Fruit fly (Drosophila melanogaster) whole organism, embryonic: ENCODE measurements around the gene Nepl18.

ENCODE experiments used
- Aef1 ChIP-seq: fragments of 200-800 bp; sonication (Bioruptor generic); IDR thresholded peaks from 3 replicates; pipeline ENCODE4 v1.3.6; 2022; ENCODE audit warnings: missing biosample characterization, missing genetic modification characterization
- CG10959 ChIP-seq: fragments of 200-800 bp; sonication (Bioruptor generic); IDR thresholded peaks from 2 replicates; pipeline ENCODE4 v1.3.6; 2022; ENCODE audit warnings: missing biosample characterization, missing genetic modification characterization
- CG6765 ChIP-seq: fragments of 200-800 bp; sonication (Bioruptor generic); optimal IDR thresholded peaks from 3 replicates; lab custom pipeline; 2017; ENCODE audit warnings: missing biosample characterization, mild to moderate bottlenecking, missing genetic modification characterization
- Dbx ChIP-seq: fragments of 200-800 bp; sonication (Bioruptor generic); IDR thresholded peaks from 3 replicates; pipeline ENCODE4 v1.3.6; 2022; ENCODE audit warnings: missing biosample characterization, missing genetic modification characterization
- nau ChIP-seq: fragments of 200-800 bp; sonication (Bioruptor generic); optimal IDR thresholded peaks from 3 replicates; lab custom pipeline; 2017; ENCODE audit warnings: missing biosample characterization, mild to moderate bottlenecking, missing genetic modification characterization, missing genetic modification reagents
- repo ChIP-seq: fragments of 200-800 bp; sonication (Bioruptor generic); optimal IDR thresholded peaks from 2 replicates; lab custom pipeline; 2016; ENCODE audit warnings: missing biosample characterization, missing genetic modification characterization

DNA sequence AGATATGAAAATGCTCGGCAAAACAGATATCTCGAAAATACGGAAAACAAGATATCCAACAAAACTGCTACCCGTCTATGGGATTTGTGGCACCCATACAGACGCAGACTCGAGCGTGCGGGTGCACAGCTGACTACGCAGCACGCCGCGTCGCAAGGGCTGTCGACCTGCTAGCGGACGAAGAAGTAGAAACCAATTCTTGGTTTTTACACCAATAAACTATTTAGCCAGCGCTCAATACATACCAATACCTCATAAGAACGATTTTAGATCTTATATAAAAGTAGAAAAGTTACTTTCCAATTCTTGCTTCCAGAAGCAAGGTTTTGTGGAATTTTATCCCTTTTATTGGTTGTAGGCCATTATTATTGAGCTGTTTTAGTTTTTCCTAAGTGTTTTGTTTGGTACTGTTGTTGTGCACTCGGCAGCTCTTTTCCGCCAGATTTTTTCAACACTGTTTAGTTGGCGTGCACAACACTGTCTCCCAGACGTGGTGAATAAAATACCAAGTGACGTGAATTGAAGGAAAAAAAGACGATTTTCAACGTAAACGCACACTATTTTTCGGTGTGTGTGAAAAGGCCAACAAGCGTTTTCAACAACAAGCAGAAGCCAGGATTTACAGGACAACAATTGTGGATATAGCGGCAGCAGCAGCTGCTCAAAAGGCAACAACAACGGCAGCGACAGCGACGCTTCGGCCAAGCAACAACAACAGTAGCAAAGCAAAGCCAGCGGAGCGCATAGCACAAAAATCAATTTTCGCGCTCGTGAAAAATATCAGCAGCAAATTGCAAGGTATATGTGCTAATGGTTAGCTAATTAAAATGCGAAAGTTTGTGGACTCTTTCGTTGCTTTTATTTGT lies 13.4 kb downstream of the Nepl18 start:
- TF ChIP-seq CG6765: peak; percentile 46
- peak; percentile 47; the same call in 1 of the 2 replicates for TF ChIP-seq CG10959 (GFP tag; lab: Robert Waterston, UW)
- TF ChIP-seq Aef1 (GFP tag; lab: Robert Waterston, UW): peak; percentile 69
- TF ChIP-seq nau: peak; percentile 64
- TF ChIP-seq Dbx (GFP tag; lab: Robert Waterston, UW): peak; percentile 71; the same call in 2 of the 3 replicates
- TF ChIP-seq repo (GFP tag; lab: Kevin White, UChicago): peak; percentile 81
